Fruit fly (Drosophila melanogaster) whole organism, prepupa: Measurements from ENCODE around the gene CG3386.

Experiments used
- Blimp-1 ChIP-seq: fragments of 200-800 bp; sonication (Bioruptor generic); optimal IDR thresholded peaks from 3 replicates; lab custom pipeline; 2017; ENCODE audit warnings: missing biosample characterization, missing genetic modification characterization, mild to moderate bottlenecking, moderate library complexity, missing genetic modification reagents
- CG10631 ChIP-seq: fragments of 200-800 bp; sonication (Bioruptor generic); optimal IDR thresholded peaks from 2 replicates; lab custom pipeline; 2016; ENCODE audit warnings: missing biosample characterization, missing genetic modification characterization
- CG10669 ChIP-seq: fragments of 200-800 bp; sonication (Bioruptor generic); optimal IDR thresholded peaks from 3 replicates; lab custom pipeline; 2018; ENCODE audit warnings: missing biosample characterization, mild to moderate bottlenecking, missing genetic modification characterization, moderate library complexity
- CG11294 ChIP-seq: fragments of 200-800 bp; sonication (Bioruptor generic); IDR thresholded peaks from 2 replicates; pipeline ENCODE4 v1.3.6; 2022; ENCODE audit warnings: missing biosample characterization, missing genetic modification characterization
- CG11902 ChIP-seq: fragments of 200-800 bp; sonication (Bioruptor generic); optimal IDR thresholded peaks from 3 replicates; lab custom pipeline; 2016; ENCODE audit warnings: missing biosample characterization, missing genetic modification characterization
- CG15336 ChIP-seq: fragments of 200-800 bp; sonication (Bioruptor generic); IDR thresholded peaks from 2 replicates; pipeline ENCODE4 v1.3.6; 2022; ENCODE audit warnings: missing biosample characterization, missing genetic modification characterization
- CG16779 ChIP-seq: fragments of 200-800 bp; sonication (Bioruptor generic); optimal IDR thresholded peaks from 3 replicates; lab custom pipeline; 2017; ENCODE audit warnings: missing biosample characterization, mild to moderate bottlenecking, missing genetic modification characterization
- CG3032 ChIP-seq: fragments of 200-800 bp; optimal IDR thresholded peaks from 2 replicates; lab custom pipeline; 2019; ENCODE audit warnings: missing biosample characterization, mild to moderate bottlenecking, missing genetic modification characterization, moderate library complexity
- CG32006 ChIP-seq: fragments of 200-800 bp; sonication (Bioruptor generic); optimal IDR thresholded peaks from 3 replicates; lab custom pipeline; 2017; ENCODE audit warnings: missing biosample characterization, mild to moderate bottlenecking, missing genetic modification characterization
- CG6163 ChIP-seq: fragments of 200-800 bp; sonication (Bioruptor generic); IDR thresholded peaks from 3 replicates; pipeline ENCODE4 v1.3.6; 2022; ENCODE audit warnings: missing biosample characterization, missing genetic modification characterization
- CG6276 ChIP-seq: fragments of 200-800 bp; sonication (Bioruptor generic); optimal IDR thresholded peaks from 2 replicates; lab custom pipeline; 2017; ENCODE audit warnings: missing biosample characterization, mild to moderate bottlenecking, missing genetic modification characterization
- CG6792 ChIP-seq: fragments of 200-800 bp; sonication (Bioruptor generic); optimal IDR thresholded peaks from 3 replicates; lab custom pipeline; 2016; ENCODE audit warnings: missing biosample characterization, missing genetic modification characterization
- CG6854 ChIP-seq: fragments of 200-800 bp; sonication (Bioruptor generic); optimal IDR thresholded peaks from 2 replicates; lab custom pipeline; 2017; ENCODE audit warnings: missing biosample characterization, mild to moderate bottlenecking, missing genetic modification characterization
- CG8119 ChIP-seq: fragments of 200-800 bp; sonication (Bioruptor generic); IDR thresholded peaks from 3 replicates; pipeline ENCODE4 v1.3.6; 2022; ENCODE audit warnings: missing biosample characterization, missing genetic modification characterization
- CG8632 ChIP-seq: fragments of 200-800 bp; sonication (Bioruptor generic); optimal IDR thresholded peaks from 3 replicates; lab custom pipeline; 2016; ENCODE audit warnings: missing biosample characterization, missing genetic modification characterization
- Eip78C ChIP-seq: fragments of 200-800 bp; sonication (Bioruptor generic); peaks from one replicate; lab custom pipeline; 2016; ENCODE audit warnings: missing biosample characterization, missing genetic modification characterization
- Ets96B ChIP-seq: fragments of 200-800 bp; optimal IDR thresholded peaks from 2 replicates; lab custom pipeline; 2019; ENCODE audit warnings: missing biosample characterization, mild to moderate bottlenecking, missing genetic modification characterization, moderate library complexity
- Hr38 ChIP-seq: sonication (Bioruptor generic); optimal IDR thresholded peaks from 2 replicates; lab custom pipeline; 2016; ENCODE audit warnings: missing biosample characterization, missing genetic modification characterization
- Lpt ChIP-seq: fragments of 200-800 bp; sonication (Bioruptor generic); optimal IDR thresholded peaks from 3 replicates; lab custom pipeline; 2016; ENCODE audit warnings: missing biosample characterization, missing genetic modification characterization
- Smox ChIP-seq: fragments of 200-800 bp; sonication (Bioruptor generic); optimal IDR thresholded peaks from 3 replicates; lab custom pipeline; 2016; ENCODE audit warnings: missing biosample characterization, missing genetic modification characterization
- Sox14 ChIP-seq: fragments of 200-800 bp; sonication (Bioruptor generic); optimal IDR thresholded peaks from 3 replicates; lab custom pipeline; 2016; ENCODE audit warnings: missing biosample characterization, missing genetic modification characterization
- cyc ChIP-seq: fragments of 200-800 bp; sonication (Bioruptor generic); optimal IDR thresholded peaks from 3 replicates; lab custom pipeline; 2016; ENCODE audit warnings: missing biosample characterization, missing genetic modification characterization
- eg ChIP-seq: fragments of 200-800 bp; sonication (Bioruptor generic); IDR thresholded peaks from 3 replicates; pipeline ENCODE4 v1.3.6; 2022; ENCODE audit warnings: missing biosample characterization, missing genetic modification characterization
- esn ChIP-seq: fragments of 200-800 bp; sonication (Bioruptor generic); optimal IDR thresholded peaks from 2 replicates; lab custom pipeline; 2016; ENCODE audit warnings: missing biosample characterization, mild to moderate bottlenecking, missing genetic modification characterization, moderate library complexity
- fd59A ChIP-seq: fragments of 200-800 bp; sonication (Bioruptor generic); optimal IDR thresholded peaks from 2 replicates; lab custom pipeline; 2017; ENCODE audit warnings: missing biosample characterization, mild to moderate bottlenecking, missing genetic modification characterization, missing genetic modification reagents
- fkh ChIP-seq: fragments of 200-800 bp; sonication (Bioruptor generic); optimal IDR thresholded peaks from 3 replicates; lab custom pipeline; 2017; ENCODE audit warnings: missing biosample characterization, mild to moderate bottlenecking, missing genetic modification characterization, moderate library complexity
- lz ChIP-seq: fragments of 200-800 bp; sonication (Bioruptor generic); optimal IDR thresholded peaks from 3 replicates; lab custom pipeline; 2016; ENCODE audit warnings: missing biosample characterization, missing genetic modification characterization
- net ChIP-seq: fragments of 200-800 bp; sonication (Bioruptor generic); optimal IDR thresholded peaks from 3 replicates; lab custom pipeline; 2016; ENCODE audit warnings: missing biosample characterization, missing genetic modification characterization
- salr ChIP-seq, 2 experiments: fragments of 200-800 bp; sonication (Bioruptor generic); optimal IDR thresholded peaks; 3 replicates each; lab custom pipeline; 2016 to 2018; ENCODE audit warnings: missing biosample characterization in 2 of 2, missing genetic modification characterization in 2 of 2, mild to moderate bottlenecking in 1 of 2
- spab ChIP-seq: fragments of 200-800 bp; sonication (Bioruptor generic); optimal IDR thresholded peaks from 2 replicates; lab custom pipeline; 2017; ENCODE audit warnings: missing biosample characterization, mild to moderate bottlenecking, missing genetic modification characterization, missing genetic modification reagents
- ss ChIP-seq, 2 experiments: fragments of 200-800 bp; sonication (Bioruptor generic); optimal IDR thresholded peaks; 2 replicates in 1 of 2; 3 replicates in 1 of 2; lab custom pipeline; 2017 to 2018; ENCODE audit warnings: mild to moderate bottlenecking in 2 of 2, missing biosample characterization in 2 of 2, missing genetic modification characterization in 2 of 2, moderate library complexity in 1 of 2
- svp ChIP-seq: fragments of 200-800 bp; sonication (Bioruptor generic); peaks from one replicate; lab custom pipeline; 2016; ENCODE audit warnings: missing biosample characterization, missing genetic modification characterization
- topi ChIP-seq: fragments of 200-800 bp; sonication (Bioruptor generic); optimal IDR thresholded peaks from 3 replicates; lab custom pipeline; 2016; ENCODE audit warnings: missing biosample characterization, missing genetic modification characterization
- vri ChIP-seq: fragments of 200-800 bp; sonication (Bioruptor generic); optimal IDR thresholded peaks from 3 replicates; lab custom pipeline; 2016; ENCODE audit warnings: missing biosample characterization, mild to moderate bottlenecking, missing genetic modification characterization

Gene CG3386

dm6 chr3L:640324-640974 lies 41.8 kb downstream of the CG3386 start (continued):
- TF ChIP-seq Ets96B (peak; percentile 91), spab (GFP tag; lab: Kevin White, UChicago) (peak; percentile 89), CG10669 (GFP tag; lab: Kevin White, UChicago) (peak; percentile 91), CG8119 (GFP tag; lab: Robert Waterston, UW) (peak; percentile 86), CG32006 (GFP tag; lab: Kevin White, UChicago) (peak; percentile 90), esn (GFP tag; lab: Kevin White, UChicago) (peak; percentile 97), CG11902 (GFP tag; lab: Kevin White, UChicago) (peak; percentile 87), CG8632 (peak; percentile 90), Lpt (GFP tag; lab: Kevin White, UChicago) (peak; percentile 92), Blimp-1 (GFP tag; lab: Kevin White, UChicago) (peak; percentile 80), CG6276 (GFP tag; lab: Kevin White, UChicago) (peak; percentile 82), CG11294 (GFP tag; lab: Robert Waterston, UW) (peak; percentile 49), salr (GFP tag; optimal IDR thresholded peaks at IDR 0.05; lab: Kevin White, UChicago) (peak; percentile 89), Sox14 (GFP tag; lab: Kevin White, UChicago) (peak; percentile 95), Eip78C (GFP tag; lab: Kevin White, UChicago) (peak; percentile 98), svp (peak; percentile 98), CG16779 (tag; lab: Kevin White, UChicago) (peak; percentile 82), cyc (GFP tag; lab: Kevin White, UChicago) (peak; percentile 95), CG3032 (tag; lab: Kevin White, UChicago) (peak; percentile 92), fd59A (GFP tag; lab: Kevin White, UChicago) (peak; percentile 92), net (GFP tag; lab: Kevin White, UChicago) (peak; percentile 90)

DNA sequence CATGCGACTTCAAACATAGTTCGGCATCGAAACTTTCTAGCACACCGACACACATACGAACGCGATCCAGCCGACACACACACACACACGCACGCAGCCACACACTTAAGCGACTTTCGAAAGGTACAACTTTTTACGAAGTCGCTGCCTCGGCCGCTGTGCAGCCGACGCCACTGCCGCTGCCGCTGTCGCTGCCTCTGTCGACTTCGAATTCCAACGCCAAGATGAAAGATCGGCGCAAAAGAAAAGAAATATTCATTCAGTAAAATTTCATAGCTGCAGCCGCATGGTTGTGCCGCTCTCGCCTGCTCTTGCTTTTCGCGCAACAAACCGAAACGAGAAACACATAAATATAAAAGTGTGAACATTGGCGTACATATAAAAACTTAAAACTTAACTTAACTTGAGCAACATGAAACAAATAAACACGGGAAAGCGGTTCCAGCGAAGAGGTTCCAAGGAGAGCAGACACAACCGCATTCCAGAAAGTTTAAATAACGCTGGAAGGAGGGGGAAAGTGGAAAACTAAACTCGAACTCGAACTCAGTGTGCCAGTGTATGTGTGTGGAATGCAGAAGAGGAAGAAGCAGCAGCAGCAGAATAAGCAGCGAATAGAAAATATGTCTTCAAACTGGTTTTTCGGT lies 42.7 kb downstream of the CG3386 start:
- TF ChIP-seq ss (GFP tag; optimal IDR thresholded peaks at IDR 0.05; lab: Kevin White, UChicago) = no peak
- peak; percentile 18 for TF ChIP-seq CG6276 (GFP tag; lab: Kevin White, UChicago)
- TF ChIP-seq lz = no peak
- TF ChIP-seq Smox = no peak
- peak; percentile 39 for TF ChIP-seq svp
- TF ChIP-seq Eip78C (GFP tag; lab: Kevin White, UChicago) = peak; percentile 41
- TF ChIP-seq CG10631 = no peak
- no peak for TF ChIP-seq CG8119 (GFP tag; lab: Robert Waterston, UW)
- TF ChIP-seq, all 60 proteins: peak for 3

DNA sequence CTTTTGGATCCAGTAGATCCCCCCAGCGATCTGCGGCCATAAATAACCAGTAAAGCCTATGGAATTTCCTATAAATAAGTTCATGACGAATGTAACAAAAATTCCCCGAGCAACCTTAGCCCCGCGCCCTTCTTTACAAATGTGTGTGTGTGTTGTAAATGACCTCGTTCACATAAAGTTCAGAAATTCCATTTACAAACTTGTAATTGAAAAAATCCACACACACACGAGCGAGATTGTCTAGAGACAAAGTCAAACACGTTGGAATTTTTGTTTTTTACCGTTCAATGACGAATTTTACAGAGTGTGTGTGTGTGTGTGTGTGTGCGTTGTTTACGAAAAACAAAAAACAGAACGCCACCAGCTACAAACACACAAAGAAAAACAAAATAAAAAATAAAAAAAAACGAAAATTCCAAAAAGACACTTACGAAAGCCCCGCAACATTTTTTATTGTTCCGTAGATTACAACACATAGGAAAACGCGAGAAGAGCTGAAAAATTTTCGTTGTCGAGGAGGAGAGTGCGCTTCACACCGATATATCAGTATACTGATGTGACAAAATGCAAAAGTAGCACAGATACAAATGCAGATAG lies 43.4 kb downstream of the CG3386 start:
- peak; percentile 41 for TF ChIP-seq fkh
- TF ChIP-seq Smox = peak; percentile 8
- TF ChIP-seq topi (GFP tag; lab: Kevin White, UChicago) = peak; percentile 31
- no peak for TF ChIP-seq CG6792 (GFP tag; lab: Kevin White, UChicago)
- TF ChIP-seq CG6276 (GFP tag; lab: Kevin White, UChicago) = peak; percentile 31
- TF ChIP-seq CG15336 (GFP tag; lab: Robert Waterston, UW) = 0 out of 2 replicates have a peak, but pooled peaks have one; percentile 29
- peak; percentile 20; the same call in 1 of the 3 replicates for TF ChIP-seq CG6163 (GFP tag; lab: Robert Waterston, UW)
- TF ChIP-seq svp = peak; percentile 78
- TF ChIP-seq CG8119 (GFP tag; lab: Robert Waterston, UW) = peak; percentile 52; the same call in 2 of the 3 replicates
- TF ChIP-seq Hr38 (GFP tag; lab: Kevin White, UChicago) = no peak
- no peak for TF ChIP-seq CG8632
- TF ChIP-seq eg (GFP tag; lab: Robert Waterston, UW) = peak; percentile 61; the same call in 1 of the 3 replicates
- TF ChIP-seq CG32006 (GFP tag; lab: Kevin White, UChicago) = peak; percentile 22
- no peak for TF ChIP-seq lz
- TF ChIP-seq CG6854 (GFP tag; lab: Kevin White, UChicago) = peak; percentile 37
- TF ChIP-seq Eip78C (GFP tag; lab: Kevin White, UChicago) = peak; percentile 55
- TF ChIP-seq vri (GFP tag; lab: Kevin White, UChicago) = peak; percentile 39
